Fruit fly (Drosophila melanogaster): ENCODE measurements around the gene Kah.

dm6 chr3L:638031-638414 is 48.9 kb upstream of the Kah start:
- no peak for TF ChIP-seq psq (GFP tag; optimal IDR thresholded peaks at IDR 0.05)
- TF ChIP-seq CG9705 (GFP tag; optimal IDR thresholded peaks at IDR 0.05), result no peak
- TF ChIP-seq Hr78 (GFP tag; optimal IDR thresholded peaks at IDR 0.05), result no peak
- no peak for TF ChIP-seq Myc (optimal IDR thresholded peaks at IDR 0.05)
- TF ChIP-seq CG32264 (GFP tag; optimal IDR thresholded peaks at IDR 0.05), result no peak
- TF ChIP-seq ey (GFP tag; optimal IDR thresholded peaks at IDR 0.05), result no peak
- TF ChIP-seq sv (GFP tag; optimal IDR thresholded peaks at IDR 0.05), result no peak
- no peak for TF ChIP-seq OdsH (GFP tag; optimal IDR thresholded peaks at IDR 0.05)
